Worm (Caenorhabditis elegans) whole organism, late embryonic: Measurements from ENCODE around the gene C27A2.8.

Source experiments
- ceh-30 ChIP-seq: fragments of 150-350 bp; optimal IDR thresholded peaks from 2 replicates; lab custom pipeline; 2014; ENCODE audit warnings: missing biosample characterization, missing genetic modification characterization
- nfya-1 ChIP-seq: sonication (generic microtip); optimal IDR thresholded peaks from 2 replicates; lab custom pipeline; 2017; ENCODE audit warnings: missing genetic modification characterization, mild to moderate bottlenecking, missing compliant biosample characterization, antibody characterized with exemption, moderate library complexity
- sox-4 ChIP-seq: sonication (generic microtip); optimal IDR thresholded peaks from 2 replicates; lab custom pipeline; 2017; ENCODE audit warnings: mild to moderate bottlenecking, missing genetic modification characterization, inconsistent platforms, missing compliant biosample characterization
- tbx-2 ChIP-seq: sonication (generic microtip); optimal IDR thresholded peaks from 2 replicates; lab custom pipeline; 2016; ENCODE audit warnings: missing genetic modification characterization, missing compliant biosample characterization

DNA sequence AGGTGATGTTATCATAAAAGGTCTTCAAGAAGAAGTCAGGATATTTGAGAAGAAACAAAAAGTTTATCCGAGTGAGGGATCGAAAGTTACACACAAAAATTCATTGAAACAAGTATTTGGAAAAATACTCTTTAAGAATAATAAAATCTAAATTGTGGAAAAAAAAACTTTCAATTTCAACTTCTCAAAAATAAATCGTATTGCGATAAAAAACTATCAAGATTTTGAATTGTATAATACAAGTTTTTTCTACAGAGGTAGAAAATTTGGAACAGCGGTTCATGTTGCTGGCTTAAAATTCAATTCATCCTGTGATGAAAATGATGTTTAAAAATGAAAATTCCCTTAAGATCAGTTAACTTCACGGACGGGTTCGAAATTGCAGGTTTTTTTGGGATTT is 44.2 kb upstream of the C27A2.8 start, which contains the start of gene F09C12.8:
- TF ChIP-seq nfya-1 (tag; lab: Kevin White, UChicago) = no peak
- no peak for TF ChIP-seq sox-4 (tag; lab: Kevin White, UChicago)
- TF ChIP-seq tbx-2 (tag; lab: Kevin White, UChicago) = no peak
- no peak for TF ChIP-seq ceh-30 (tag; lab: Kevin White, UChicago)
